Worm (Caenorhabditis elegans) whole organism, L1 larva: ENCODE data around the gene str-209.

ENCODE experiments used
- ama-1 ChIP-seq: fragments of 150-350 bp; optimal IDR thresholded peaks from 2 replicates; lab custom pipeline; 2014
- ceh-82 ChIP-seq, 3 experiments: fragments of 150-350 bp in 1 of 3; sonication (generic microtip) in 2 of 3; optimal IDR thresholded peaks; 2 replicates each; lab custom pipeline; 2014 to 2017; ENCODE audit warnings: missing biosample characterization in 3 of 3, missing genetic modification characterization in 3 of 3
- nhr-20 ChIP-seq: sonication (generic microtip); optimal IDR thresholded peaks from 2 replicates; lab custom pipeline; 2016; ENCODE audit warnings: mild to moderate bottlenecking, missing genetic modification characterization, missing compliant biosample characterization
- unc-130 ChIP-seq: fragments of 150-350 bp; optimal IDR thresholded peaks from 2 replicates; lab custom pipeline; 2017; ENCODE audit warnings: missing biosample characterization, missing genetic modification characterization, inconsistent platforms
- zip-4 ChIP-seq: fragments of 200-800 bp; sonication (Bioruptor generic); optimal IDR thresholded peaks from 2 replicates; lab custom pipeline; 2018; ENCODE audit warnings: mild to moderate bottlenecking, missing genetic modification characterization, moderate library complexity, missing compliant biosample characterization
- ztf-11 ChIP-seq, 2 experiments: sonication (generic microtip); optimal IDR thresholded peaks; 2 replicates each; lab custom pipeline; 2016 to 2017; ENCODE audit warnings: missing genetic modification characterization in 2 of 2, missing biosample characterization in 1 of 2, missing compliant biosample characterization in 1 of 2

DNA sequence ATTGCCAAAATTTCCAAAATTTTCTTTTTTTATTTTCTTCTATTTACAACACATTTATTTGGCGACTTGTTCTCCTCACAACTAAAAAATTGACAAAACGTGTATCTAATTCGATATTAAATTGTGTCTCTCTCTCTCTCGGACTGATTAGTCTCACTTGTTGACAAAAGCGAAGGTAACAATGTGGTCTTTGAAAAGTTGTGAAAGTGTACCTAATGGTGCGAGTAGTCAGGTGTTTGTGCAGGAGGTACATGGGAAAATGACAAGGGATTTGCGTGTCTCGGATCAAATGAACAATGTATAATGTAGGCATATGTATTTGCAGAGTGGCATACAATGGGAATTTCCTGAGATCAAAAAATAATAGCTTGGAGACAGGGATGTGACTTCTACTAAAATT is 20.8 kb downstream of the str-209 start:
- TF ChIP-seq nhr-20 (tag; lab: Kevin White, UChicago): peak; percentile 35
- TF ChIP-seq ceh-82 (tag; optimal IDR thresholded peaks at IDR 0.05; lab: Kevin White, UChicago): no peak
- TF ChIP-seq ama-1 (lab: Kevin White, UChicago): no peak
- TF ChIP-seq zip-4: no peak
- no peak for TF ChIP-seq unc-130
- TF ChIP-seq ztf-11 (tag; optimal IDR thresholded peaks at IDR 0.05; lab: Kevin White, UChicago): no peak
